Fruit fly (Drosophila melanogaster) Kc167 (cell line): ENCODE results near the gene CG33687.

Experiments used
- Myc ChIP-seq: fragments of >200 bp; optimal IDR thresholded peaks from 2 replicates; lab custom pipeline; 2017; ENCODE audit warnings: missing external identifiers
- Sin3A ChIP-seq: fragments of >200 bp; optimal IDR thresholded peaks from 2 replicates; lab custom pipeline; 2018; ENCODE audit warnings: missing external identifiers
- h ChIP-seq: fragments of >200 bp; optimal IDR thresholded peaks from 3 replicates; lab custom pipeline; 2018; ENCODE audit warnings: missing external identifiers
- insv ChIP-seq: fragments of >200 bp; optimal IDR thresholded peaks from 3 replicates; lab custom pipeline; 2018; ENCODE audit warnings: missing external identifiers
- psq ChIP-seq: fragments of >200 bp; optimal IDR thresholded peaks from 2 replicates; lab custom pipeline; 2017; ENCODE audit warnings: missing external identifiers

- TF ChIP-seq h (lab: Kevin White, UChicago) (no peak), Sin3A (no peak), insv (lab: Kevin White, UChicago) (no peak), Myc (no peak), psq (lab: Kevin White, UChicago) (no peak)
Observed at dm6 chr3L:16161131-16161530, 36.5 kb upstream of the CG33687 start.
